Worm (Caenorhabditis elegans) whole organism, L4/young adult: ENCODE measurements around the gene srh-181.

Source experiments
- W03F9.2 ChIP-seq: fragments of 150-350 bp; optimal IDR thresholded peaks from 2 replicates; lab custom pipeline; 2014; ENCODE audit warnings: missing biosample characterization, missing genetic modification characterization
- dao-5 ChIP-seq: sonication (generic microtip); optimal IDR thresholded peaks from 2 replicates; lab custom pipeline; 2016; ENCODE audit warnings: missing genotype, missing genetic modification characterization, moderate library complexity, missing compliant biosample characterization
- him-1 ChIP-seq: sonication (generic microtip); optimal IDR thresholded peaks from 2 replicates; lab custom pipeline; 2016; ENCODE audit warnings: missing genotype, missing genetic modification reagents, missing genetic modification characterization, missing compliant biosample characterization

DNA sequence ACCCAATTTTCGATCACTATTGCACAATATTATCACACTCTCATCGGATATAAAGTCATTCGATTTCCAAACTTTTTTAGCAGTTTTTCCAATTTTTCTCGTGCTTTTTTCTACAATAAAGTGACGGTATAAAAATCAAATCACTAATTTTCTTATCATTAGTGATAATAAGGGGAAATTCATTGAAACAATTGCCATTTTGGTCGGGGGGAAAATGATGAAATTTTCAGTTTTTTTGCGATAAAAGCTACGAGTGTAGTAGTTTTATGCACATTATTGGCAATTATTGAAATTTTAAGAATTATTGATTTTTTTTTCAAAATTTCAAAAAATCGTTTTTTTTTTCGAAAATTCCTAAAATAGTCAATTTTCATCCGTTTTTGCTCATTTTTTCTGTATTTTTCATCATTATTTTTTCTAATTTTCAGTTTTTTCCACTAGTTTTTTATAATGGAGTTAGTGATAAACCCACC is 11.9 kb upstream of the srh-181 start, which contains the start of gene ZK228.4:
- no peak for TF ChIP-seq him-1 (tag; lab: Kevin White, UChicago)
- TF ChIP-seq dao-5 (tag; lab: Kevin White, UChicago) = no peak
- no peak for TF ChIP-seq W03F9.2 (tag; lab: Kevin White, UChicago)
